Fruit fly (Drosophila melanogaster) Kc167 (cell line): Measurements from ENCODE around the gene crp.

Experiments
- Sin3A ChIP-seq: fragments of >200 bp; optimal IDR thresholded peaks from 2 replicates; lab custom pipeline; 2018; ENCODE audit warnings: missing external identifiers
- h ChIP-seq: fragments of >200 bp; optimal IDR thresholded peaks from 3 replicates; lab custom pipeline; 2018; ENCODE audit warnings: missing external identifiers
- insv ChIP-seq: fragments of >200 bp; optimal IDR thresholded peaks from 3 replicates; lab custom pipeline; 2018; ENCODE audit warnings: missing external identifiers
- psq ChIP-seq: fragments of >200 bp; optimal IDR thresholded peaks from 2 replicates; lab custom pipeline; 2017; ENCODE audit warnings: missing external identifiers
- ttk ChIP-seq: sonication (Bioruptor generic); optimal IDR thresholded peaks from 2 replicates; lab custom pipeline; 2017; ENCODE audit warnings: missing external identifiers

- no peak for TF ChIP-seq ttk (lab: Kevin White, UChicago)
- TF ChIP-seq Sin3A (lab: Kevin White, UChicago): no peak
- no peak for TF ChIP-seq psq (lab: Kevin White, UChicago)
- no peak for TF ChIP-seq insv (lab: Kevin White, UChicago)
- no peak for TF ChIP-seq h
Observed at dm6 chr2L:16274100-16274499, 13.4 kb downstream of the crp start.
